Worm (Caenorhabditis elegans) whole organism, midembryonic: ENCODE measurements around the gene F31B9.7.

Experiments
- klf-2 ChIP-seq: fragments of 200-800 bp; sonication (Bioruptor generic); conservative IDR thresholded peaks from 2 replicates; pipeline ENCODE4 v1.3.6; 2022; ENCODE audit warnings: missing genetic modification reagents, missing genetic modification characterization, missing compliant biosample characterization
- med-1 ChIP-seq: sonication (generic microtip); optimal IDR thresholded peaks from 2 replicates; lab custom pipeline; 2017; ENCODE audit warnings: missing genetic modification characterization, mild to moderate bottlenecking, missing compliant biosample characterization, antibody characterized with exemption, missing genetic modification reagents; ENCODE audit not compliant: insufficient read depth
- tab-1 ChIP-seq: fragments of 200-800 bp; sonication (Bioruptor generic); IDR thresholded peaks from 2 replicates; pipeline ENCODE4 v1.3.6; 2022; ENCODE audit warnings: missing genetic modification characterization, missing compliant biosample characterization
- ztf-23 ChIP-seq: fragments of 200-800 bp; sonication (Bioruptor generic); IDR thresholded peaks from 2 replicates; pipeline ENCODE4 v1.3.6; 2022; ENCODE audit warnings: missing genetic modification reagents, missing genetic modification characterization, missing compliant biosample characterization

ce11 chrX:15887989-15888388 lies 31.5 kb upstream of the F31B9.7 start:
- TF ChIP-seq klf-2 (GFP tag; lab: Robert Waterston, UW) (no peak), tab-1 (no peak), med-1 (GFP tag; lab: Kevin White, UChicago) (no peak), ztf-23 (GFP tag; lab: Robert Waterston, UW) (no peak)
